Worm (Caenorhabditis elegans) whole organism, L1 larva: Measurements from ENCODE around the gene T27E7.1.

Experiments used
- egl-27 ChIP-seq, 2 experiments: fragments of 150-350 bp in 1 of 2; sonication (generic microtip); optimal IDR thresholded peaks; 3 replicates each; lab custom pipeline; 2017 to 2018; ENCODE audit warnings: missing biosample characterization in 2 of 2, missing genetic modification characterization in 2 of 2, missing genetic modification reagents in 2 of 2
- unc-62 ChIP-seq: fragments of 150-350 bp; optimal IDR thresholded peaks from 2 replicates; lab custom pipeline; 2014; ENCODE audit warnings: missing biosample characterization, missing genetic modification reagents, missing genetic modification characterization
- ztf-11 ChIP-seq, 2 experiments: sonication (generic microtip); optimal IDR thresholded peaks; 2 replicates each; lab custom pipeline; 2016 to 2017; ENCODE audit warnings: missing genetic modification characterization in 2 of 2, missing biosample characterization in 1 of 2, missing compliant biosample characterization in 1 of 2

DNA sequence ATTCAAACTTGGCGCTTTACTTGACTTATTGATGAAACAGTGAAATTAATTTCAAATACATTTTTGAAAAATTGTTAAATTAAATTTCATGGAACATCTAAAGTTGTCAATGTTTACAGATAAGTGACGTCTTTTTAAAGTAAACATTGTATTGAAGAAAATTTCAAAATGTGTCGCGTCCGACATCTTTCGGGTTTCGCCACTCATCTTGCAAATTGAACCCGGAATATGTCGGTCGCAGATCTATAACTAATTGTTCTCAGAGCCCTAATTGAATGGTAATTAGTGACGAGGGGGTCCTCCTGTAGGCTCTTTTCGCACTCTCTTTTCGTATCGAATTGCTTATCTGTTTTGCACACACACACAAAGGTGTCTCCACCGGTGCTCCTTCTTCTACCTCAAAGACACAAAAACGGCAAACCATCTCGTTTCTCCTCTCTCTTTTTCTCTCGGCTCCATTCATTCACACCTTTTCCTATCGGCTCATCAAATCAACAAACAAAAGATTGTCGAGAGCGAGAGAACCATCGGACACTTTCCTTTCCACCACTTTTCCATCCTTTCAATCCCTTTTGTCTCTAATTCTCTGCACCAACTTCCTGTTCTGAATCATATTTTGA lies 43.2 kb downstream of the T27E7.1 start:
- TF ChIP-seq egl-27 (tag; optimal IDR thresholded peaks at IDR 0.05; lab: Kevin White, UChicago), result no peak
- TF ChIP-seq ztf-11 (tag; optimal IDR thresholded peaks at IDR 0.05; lab: Kevin White, UChicago), result no peak
- no peak for TF ChIP-seq unc-62 (GFP tag; lab: Kevin White, UChicago)
